Fruit fly (Drosophila melanogaster): ENCODE measurements around the gene CG15399.
A peak's percentile ranks its signal among the peaks of the same experiment; 100 is the strongest.

Gene CG15399

DNA sequence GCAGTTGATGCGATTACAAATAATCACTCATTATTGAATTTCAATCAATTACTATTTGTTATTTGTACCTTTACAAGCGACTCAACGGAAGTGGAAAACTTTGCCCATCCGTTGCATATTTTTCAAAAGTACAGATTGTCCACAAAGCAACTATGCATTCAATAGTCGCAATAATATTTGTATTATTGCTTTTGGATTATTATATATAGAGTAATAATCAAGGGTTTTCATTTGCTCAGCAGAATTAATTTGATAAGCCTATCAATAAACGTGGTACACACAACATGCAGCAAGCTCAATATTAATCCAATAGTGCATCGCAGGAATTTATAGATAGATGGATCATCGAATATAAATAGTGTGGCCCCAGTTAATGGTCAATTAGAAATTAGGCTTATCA, 43.0 kb downstream of the CG15399 start:
- peak; percentile 37 for TF ChIP-seq CG32006 (GFP tag; optimal IDR thresholded peaks at IDR 0.05)
- TF ChIP-seq svp (GFP tag): peak; percentile 23
- TF ChIP-seq Gug (GFP tag; IDR thresholded peaks at IDR 0.05): no peak
- TF ChIP-seq Hr4 (GFP tag; optimal IDR thresholded peaks at IDR 0.05): peak; percentile 41
- peak; percentile 6 for TF ChIP-seq Eip78C (GFP tag)

DNA sequence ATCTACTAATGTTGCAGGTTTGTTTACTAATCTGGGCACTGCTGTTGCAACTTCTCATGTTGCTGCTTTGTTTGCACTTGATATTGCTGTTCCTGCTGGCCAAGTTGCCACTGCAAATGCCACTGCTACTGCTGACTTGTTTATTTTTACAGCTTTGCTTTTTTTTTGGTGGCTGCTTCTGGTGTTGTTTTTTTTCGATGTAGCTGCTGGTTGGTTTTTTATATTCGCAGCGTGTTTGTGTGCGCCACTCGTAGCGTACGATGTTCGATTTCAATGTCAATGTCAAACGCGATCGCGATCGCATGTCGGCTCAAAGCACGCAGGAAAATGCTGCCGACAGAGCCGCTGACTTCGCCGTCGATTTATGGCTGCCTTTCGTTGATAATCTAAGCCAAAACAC, 43.8 kb downstream of the CG15399 start:
- TF ChIP-seq Eip78C (GFP tag): peak; percentile 21
- no peak for TF ChIP-seq Lpt (GFP tag; optimal IDR thresholded peaks at IDR 0.05)
- peak; percentile 39; the same call in 1 of the 3 replicates for TF ChIP-seq CG8119 (GFP tag; IDR thresholded peaks at IDR 0.05)
- TF ChIP-seq Ets96B (tag; optimal IDR thresholded peaks at IDR 0.05): no peak
- TF ChIP-seq ss (GFP tag; optimal IDR thresholded peaks at IDR 0.05): peak; percentile 46 to 71
- TF ChIP-seq CG11762 (GFP tag; optimal IDR thresholded peaks at IDR 0.05; ENCODE audit: insufficient read depth): no peak
- no peak for TF ChIP-seq CG3919 (GFP tag; optimal IDR thresholded peaks at IDR 0.05)
- TF ChIP-seq Hr4 (GFP tag; optimal IDR thresholded peaks at IDR 0.05): no peak
- peak; percentile 46; the same call in 1 of the 3 replicates for TF ChIP-seq eg (GFP tag; IDR thresholded peaks at IDR 0.05)
- no peak for TF ChIP-seq Sox14 (GFP tag; optimal IDR thresholded peaks at IDR 0.05)
- TF ChIP-seq CG31627 (GFP tag; optimal IDR thresholded peaks at IDR 0.05): no peak
- TF ChIP-seq lz (GFP tag; optimal IDR thresholded peaks at IDR 0.05): no peak
- no peak for TF ChIP-seq dsx (GFP tag; optimal IDR thresholded peaks at IDR 0.05; ENCODE audit: poor library complexity, severe bottlenecking)
- no peak for TF ChIP-seq Eip93F (GFP tag; optimal IDR thresholded peaks at IDR 0.05)
- TF ChIP-seq CG15336 (GFP tag; IDR thresholded peaks at IDR 0.05): no peak
- TF ChIP-seq CG8632 (GFP tag; optimal IDR thresholded peaks at IDR 0.05): no peak
- no peak for TF ChIP-seq svp (GFP tag)
- no peak for TF ChIP-seq CG4318 (GFP tag; optimal IDR thresholded peaks at IDR 0.05)
- no peak for TF ChIP-seq Eip75B (GFP tag; optimal IDR thresholded peaks at IDR 0.05)
- TF ChIP-seq CG9139 (GFP tag; optimal IDR thresholded peaks at IDR 0.05): peak; percentile 17
- TF ChIP-seq dac (GFP tag; optimal IDR thresholded peaks at IDR 0.05): no peak
- peak; percentile 64; the same call in 2 of the 3 replicates for TF ChIP-seq CG6163 (GFP tag; IDR thresholded peaks at IDR 0.05)
- no peak for TF ChIP-seq topi (GFP tag; optimal IDR thresholded peaks at IDR 0.05)
- TF ChIP-seq CG32006 (GFP tag; optimal IDR thresholded peaks at IDR 0.05): no peak
- no peak for TF ChIP-seq acj6 (GFP tag; optimal IDR thresholded peaks at IDR 0.05)

dm6 chr2L:2727364-2727763, 44.2 kb downstream of the CG15399 start:
- TF ChIP-seq Eip78C (GFP tag) (peak; percentile 14), Sox15 (GFP tag; optimal IDR thresholded peaks at IDR 0.05) (no peak)

- TF ChIP-seq dsx (GFP tag; optimal IDR thresholded peaks at IDR 0.05; ENCODE audit: poor library complexity, severe bottlenecking) (no peak), CG3919 (GFP tag; optimal IDR thresholded peaks at IDR 0.05) (no peak), CG10631 (GFP tag; optimal IDR thresholded peaks at IDR 0.05) (no peak), acj6 (GFP tag; optimal IDR thresholded peaks at IDR 0.05) (no peak), Sox15 (GFP tag; optimal IDR thresholded peaks at IDR 0.05) (no peak), Blimp-1 (GFP tag; optimal IDR thresholded peaks at IDR 0.05) (no peak), CG4318 (GFP tag; optimal IDR thresholded peaks at IDR 0.05) (no peak), fkh (GFP tag; optimal IDR thresholded peaks at IDR 0.05) (no peak), Hr39 (GFP tag; optimal IDR thresholded peaks at IDR 0.05) (no peak), CG10669 (GFP tag; optimal IDR thresholded peaks at IDR 0.05) (no peak), CG11294 (GFP tag; IDR thresholded peaks at IDR 0.05) (no peak), CG6854 (GFP tag; optimal IDR thresholded peaks at IDR 0.05) (no peak), CG3032 (tag; optimal IDR thresholded peaks at IDR 0.05) (no peak), vri (GFP tag; optimal IDR thresholded peaks at IDR 0.05) (no peak), CG1621 (tag; optimal IDR thresholded peaks at IDR 0.05) (no peak), CG11762 (GFP tag; optimal IDR thresholded peaks at IDR 0.05; ENCODE audit: insufficient read depth) (no peak)
Observed at dm6 chr2L:2725374-2725773, 46.2 kb downstream of the CG15399 start, which contains the start of gene CG31689. Gene CG31689 (plus strand): TSS chr2L:2725674.

Measured in whole organism, prepupa.